Worm (Caenorhabditis elegans) whole organism, late embryonic: Measurements from ENCODE around the gene col-155.

Experiments used
- C38D4.7 ChIP-seq: fragments of 200-800 bp; sonication (Bioruptor generic); optimal IDR thresholded peaks from 2 replicates; lab custom pipeline; 2018; ENCODE audit warnings: mild to moderate bottlenecking, missing genetic modification characterization, moderate library complexity, missing compliant biosample characterization
- F13H6.1 ChIP-seq: sonication (generic microtip); optimal IDR thresholded peaks from 2 replicates; lab custom pipeline; 2016; ENCODE audit warnings: missing genetic modification characterization, missing compliant biosample characterization
- lin-11 ChIP-seq: fragments of 200-800 bp; sonication (Bioruptor generic); optimal IDR thresholded peaks from 2 replicates; lab custom pipeline; 2018; ENCODE audit warnings: mild to moderate bottlenecking, missing genetic modification characterization, missing compliant biosample characterization
- mec-3 ChIP-seq: sonication (generic microtip); optimal IDR thresholded peaks from 2 replicates; lab custom pipeline; 2016; ENCODE audit warnings: borderline replicate concordance, missing genetic modification characterization, missing compliant biosample characterization
- odd-2 ChIP-seq: sonication (generic microtip); optimal IDR thresholded peaks from 2 replicates; lab custom pipeline; 2017; ENCODE audit warnings: antibody characterized with exemption, mild to moderate bottlenecking, missing genetic modification characterization, missing compliant biosample characterization
- sox-4 ChIP-seq: sonication (generic microtip); optimal IDR thresholded peaks from 2 replicates; lab custom pipeline; 2017; ENCODE audit warnings: mild to moderate bottlenecking, missing genetic modification characterization, inconsistent platforms, missing compliant biosample characterization
- zip-5 ChIP-seq: sonication (generic microtip); optimal IDR thresholded peaks from 2 replicates; lab custom pipeline; 2016; ENCODE audit warnings: missing genetic modification characterization, missing compliant biosample characterization

ce11 chrV:11372284-11372878 is 17.3 kb downstream of the col-155 start:
- TF ChIP-seq F13H6.1 (tag; lab: Kevin White, UChicago): no peak
- TF ChIP-seq zip-5 (tag; lab: Kevin White, UChicago): no peak
- no peak for TF ChIP-seq odd-2
- TF ChIP-seq sox-4 (tag; lab: Kevin White, UChicago): no peak
- TF ChIP-seq mec-3 (tag; lab: Kevin White, UChicago): no peak
- no peak for TF ChIP-seq C38D4.7 (GFP tag; lab: Kevin White, UChicago)
- TF ChIP-seq lin-11 (tag; lab: Kevin White, UChicago): no peak
